Worm (Caenorhabditis elegans) whole organism, L4 larva: Measurements from ENCODE around the gene wrt-7.
"Not testable (repeated sequence)": the region's sequence is repeated elsewhere in the genome, so short reads cannot be mapped to it uniquely, and the experiment has no call there.

Experiments
- Y105C5A.15 ChIP-seq: fragments of 200-800 bp; sonication (Bioruptor generic); IDR thresholded peaks from 2 replicates; pipeline ENCODE4 v1.3.6; 2022; ENCODE audit warnings: missing genetic modification characterization, missing compliant biosample characterization
- Y48G9A.11 ChIP-seq: fragments of 200-800 bp; sonication (Bioruptor generic); IDR thresholded peaks from 2 replicates; pipeline ENCODE4 v1.3.6; 2022; ENCODE audit warnings: missing genetic modification reagents, missing genetic modification characterization, missing compliant biosample characterization
- Y75B8A.6 ChIP-seq: fragments of 200-800 bp; sonication (Bioruptor generic); IDR thresholded peaks from 2 replicates; pipeline ENCODE4 v1.3.6; 2022; ENCODE audit warnings: missing genetic modification reagents, missing genetic modification characterization, missing compliant biosample characterization
- ZK337.2 ChIP-seq: fragments of 200-800 bp; sonication (Bioruptor generic); IDR thresholded peaks from 2 replicates; pipeline ENCODE4 v1.3.6; 2022; ENCODE audit warnings: missing genetic modification reagents, missing genetic modification characterization, missing compliant biosample characterization
- arid-1 ChIP-seq: fragments of 200-800 bp; sonication (Bioruptor generic); conservative IDR thresholded peaks from 2 replicates; pipeline ENCODE4 v1.3.6; 2022; ENCODE audit warnings: missing genetic modification reagents, missing genetic modification characterization, missing compliant biosample characterization
- ctbp-1 ChIP-seq: fragments of 200-800 bp; sonication (Bioruptor generic); IDR thresholded peaks from 2 replicates; pipeline ENCODE4 v1.3.6; 2022; ENCODE audit warnings: missing genetic modification reagents, missing genetic modification characterization, missing compliant biosample characterization
- daf-16 ChIP-seq, 3 experiments: sonication (generic microtip); optimal IDR thresholded peaks; 2 replicates each; lab custom pipeline; 2016 to 2017; ENCODE audit warnings: missing genetic modification characterization in 3 of 3, missing genetic modification reagents in 3 of 3, mild to moderate bottlenecking in 2 of 3, missing compliant biosample characterization in 2 of 3, missing biosample characterization in 1 of 3, moderate library complexity in 1 of 3
- dmd-6 ChIP-seq: fragments of 200-800 bp; sonication (Bioruptor generic); IDR thresholded peaks from 2 replicates; pipeline ENCODE4 v1.3.6; 2022; ENCODE audit warnings: missing genetic modification reagents, missing genetic modification characterization, missing compliant biosample characterization
- dpl-1 ChIP-seq: fragments of 150-350 bp; optimal IDR thresholded peaks from 2 replicates; lab custom pipeline; 2014; ENCODE audit warnings: missing biosample characterization, missing genetic modification reagents, missing genetic modification characterization
- dve-1 ChIP-seq: sonication (generic microtip); optimal IDR thresholded peaks from 2 replicates; lab custom pipeline; 2017; ENCODE audit warnings: antibody characterized with exemption, mild to moderate bottlenecking, missing genetic modification characterization, missing compliant biosample characterization; ENCODE audit not compliant: insufficient read depth
- egl-43 ChIP-seq: fragments of 200-800 bp; sonication (Bioruptor generic); IDR thresholded peaks from 2 replicates; pipeline ENCODE4 v1.3.6; 2022; ENCODE audit warnings: missing genetic modification reagents, missing genetic modification characterization, missing compliant biosample characterization
- gei-8 ChIP-seq: fragments of 200-800 bp; sonication (Bioruptor generic); optimal IDR thresholded peaks from 2 replicates; lab custom pipeline; 2018; ENCODE audit warnings: mild to moderate bottlenecking, missing genetic modification characterization, missing compliant biosample characterization
- hlh-11 ChIP-seq: fragments of 200-800 bp; sonication (Bioruptor generic); optimal IDR thresholded peaks from 2 replicates; lab custom pipeline; 2018; ENCODE audit warnings: mild to moderate bottlenecking, missing genetic modification characterization, missing compliant biosample characterization
- lim-7 ChIP-seq: fragments of 200-800 bp; sonication (Bioruptor generic); IDR thresholded peaks from 2 replicates; pipeline ENCODE4 v1.3.6; 2022; ENCODE audit warnings: missing genetic modification characterization, missing compliant biosample characterization
- lin-1 ChIP-seq: fragments of 200-800 bp; sonication (Bioruptor generic); IDR thresholded peaks from 2 replicates; pipeline ENCODE4 v1.3.6; 2022; ENCODE audit warnings: missing genetic modification reagents, missing genetic modification characterization, missing compliant biosample characterization
- lin-13 ChIP-seq: fragments of 150-350 bp; optimal IDR thresholded peaks from 2 replicates; lab custom pipeline; 2014; ENCODE audit warnings: missing biosample characterization, missing genetic modification reagents, missing genetic modification characterization
- madf-5 ChIP-seq, 2 experiments: fragments of 200-800 bp; sonication (Bioruptor generic); IDR thresholded peaks; 2 replicates each; pipeline ENCODE4 v1.3.6; 2022; ENCODE audit warnings: missing compliant biosample characterization in 2 of 2, missing genetic modification characterization in 2 of 2
- mdl-1 ChIP-seq, 2 experiments: fragments of 150-350 bp in 1 of 2; sonication (generic microtip) in 1 of 2; optimal IDR thresholded peaks; 2 replicates each; lab custom pipeline; 2014 to 2017; ENCODE audit warnings: missing biosample characterization in 2 of 2, missing genetic modification characterization in 2 of 2
- mdt-29 ChIP-seq: fragments of 200-800 bp; sonication (Bioruptor generic); IDR thresholded peaks from 2 replicates; pipeline ENCODE4 v1.3.6; 2022; ENCODE audit warnings: missing genetic modification reagents, missing genetic modification characterization, missing compliant biosample characterization
- nhr-10 ChIP-seq: fragments of 150-350 bp; optimal IDR thresholded peaks from 2 replicates; lab custom pipeline; 2014; ENCODE audit warnings: missing biosample characterization, missing genetic modification characterization
- nhr-102 ChIP-seq: sonication (generic microtip); optimal IDR thresholded peaks from 2 replicates; lab custom pipeline; 2016; ENCODE audit warnings: mild to moderate bottlenecking, missing genetic modification characterization, moderate library complexity, missing compliant biosample characterization
- nhr-25 ChIP-seq: sonication (generic microtip); optimal IDR thresholded peaks from 2 replicates; lab custom pipeline; 2017; ENCODE audit warnings: missing genetic modification characterization, mild to moderate bottlenecking, missing compliant biosample characterization, antibody characterized with exemption, moderate library complexity, borderline replicate concordance; ENCODE audit not compliant: insufficient read depth
- nhr-28 ChIP-seq: fragments of 150-350 bp; optimal IDR thresholded peaks from 2 replicates; lab custom pipeline; 2014; ENCODE audit warnings: missing biosample characterization, missing genetic modification characterization
- nhr-48 ChIP-seq: sonication (generic microtip); optimal IDR thresholded peaks from 2 replicates; lab custom pipeline; 2016; ENCODE audit warnings: mild to moderate bottlenecking, missing genetic modification characterization, missing compliant biosample characterization
- nhr-77 ChIP-seq: fragments of 150-350 bp; optimal IDR thresholded peaks from 2 replicates; lab custom pipeline; 2014; ENCODE audit warnings: missing biosample characterization, missing genetic modification characterization
- pha-4 ChIP-seq, 2 experiments: fragments of 150-350 bp in 1 of 2; fragments of 200-800 bp in 1 of 2; sonication (Bioruptor generic) in 1 of 2; IDR thresholded peaks in 1 of 2; optimal IDR thresholded peaks in 1 of 2; 2 replicates each; pipeline versions ENCODE4 v1.3.6 to Lab custom; 2014 to 2022; ENCODE audit warnings: missing genetic modification characterization in 2 of 2, missing genetic modification reagents in 2 of 2, missing biosample characterization in 1 of 2, missing compliant biosample characterization in 1 of 2
- php-3 ChIP-seq: fragments of 200-800 bp; sonication (Bioruptor generic); IDR thresholded peaks from 2 replicates; pipeline ENCODE4 v1.3.6; 2022; ENCODE audit warnings: missing genetic modification reagents, missing genetic modification characterization, missing compliant biosample characterization
- pqm-1 ChIP-seq: sonication (generic microtip); optimal IDR thresholded peaks from 2 replicates; lab custom pipeline; 2017; ENCODE audit warnings: missing biosample characterization, missing genetic modification characterization
- set-16 ChIP-seq: fragments of 200-800 bp; sonication (Bioruptor generic); IDR thresholded peaks from 2 replicates; pipeline ENCODE4 v1.3.6; 2022; ENCODE audit warnings: missing genetic modification reagents, missing genetic modification characterization, missing compliant biosample characterization
- snpc-1.2 ChIP-seq: fragments of 200-800 bp; sonication (Bioruptor generic); IDR thresholded peaks from 2 replicates; pipeline ENCODE4 v1.3.6; 2022; ENCODE audit warnings: missing genetic modification reagents, missing genetic modification characterization, missing compliant biosample characterization
- tra-1 ChIP-seq: fragments of 200-800 bp; sonication (Bioruptor generic); IDR thresholded peaks from 2 replicates; pipeline ENCODE4 v1.3.6; 2022; ENCODE audit warnings: missing genetic modification reagents, missing genetic modification characterization, missing compliant biosample characterization
- unc-39 ChIP-seq: sonication (generic microtip); optimal IDR thresholded peaks from 2 replicates; lab custom pipeline; 2017; ENCODE audit warnings: missing biosample characterization, missing genetic modification characterization
- vab-7 ChIP-seq: fragments of 200-800 bp; sonication (Bioruptor generic); IDR thresholded peaks from 2 replicates; pipeline ENCODE4 v1.3.6; 2022; ENCODE audit warnings: missing genetic modification reagents, missing genetic modification characterization, missing compliant biosample characterization
- ztf-7 ChIP-seq: fragments of 150-350 bp; optimal IDR thresholded peaks from 2 replicates; lab custom pipeline; 2014; ENCODE audit warnings: missing biosample characterization, missing genetic modification characterization

Gene wrt-7

DNA sequence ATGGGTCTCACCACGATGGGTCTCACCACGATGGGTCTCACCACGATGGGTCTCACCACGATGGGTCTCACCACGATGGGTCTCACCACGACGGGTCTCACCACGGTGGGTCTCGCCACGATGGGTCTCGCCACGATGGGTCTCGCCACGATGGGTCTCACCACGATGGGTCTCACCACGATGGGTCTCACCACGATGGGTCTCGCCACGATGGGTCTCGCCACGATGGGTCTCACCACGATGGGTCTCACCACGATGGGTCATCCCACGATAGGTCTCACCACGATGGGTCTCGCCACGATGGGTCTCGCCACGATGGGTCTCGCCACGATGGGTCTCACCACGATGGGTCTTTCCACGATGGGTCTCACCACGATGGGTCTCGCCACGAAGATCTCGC is 15.4 kb downstream of the wrt-7 start:
- TF ChIP-seq egl-43 (GFP tag; lab: Robert Waterston, UW) (0 out of 2 replicates have a peak, but pooled peaks have one; percentile 21), snpc-1.2 (GFP tag; lab: Robert Waterston, UW) (0 out of 2 replicates have a peak, but pooled peaks have one; percentile 12), set-16 (GFP tag; lab: Robert Waterston, UW) (peak; percentile 82)

DNA sequence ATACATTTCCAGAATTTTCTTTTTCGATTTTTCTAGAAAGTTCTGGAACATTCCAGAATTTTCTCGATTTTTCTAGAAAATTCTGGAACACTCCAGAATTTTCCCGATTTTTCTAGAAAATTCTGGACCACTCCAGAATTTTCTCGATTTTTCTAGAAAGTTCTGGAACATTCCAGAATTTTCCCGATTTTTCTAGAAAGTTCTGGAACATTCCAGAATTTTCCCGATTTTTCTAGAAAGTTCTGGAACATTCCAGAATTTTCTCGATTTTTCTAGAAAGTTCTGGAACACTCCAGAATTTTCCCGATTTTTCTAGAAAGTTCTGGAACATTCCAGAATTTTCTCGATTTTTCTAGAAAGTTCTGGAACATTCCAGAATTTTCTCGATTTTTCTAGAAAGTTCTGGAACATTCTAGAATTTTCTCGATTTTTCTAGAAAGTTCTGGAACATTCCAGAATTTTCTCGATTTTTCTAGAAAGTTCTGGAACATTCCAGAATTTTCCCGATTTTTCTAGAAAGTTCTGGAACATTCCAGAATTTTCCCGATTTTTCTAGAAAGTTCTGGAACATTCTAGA is 16.5 kb downstream of the wrt-7 start:
- TF ChIP-seq arid-1 (GFP tag; lab: Robert Waterston, UW) (peak; percentile 76; the same call in 1 of the 2 replicates), ctbp-1 (GFP tag; lab: Robert Waterston, UW) (peak; percentile 57; the same call in 1 of the 2 replicates), Y105C5A.15 (0 out of 2 replicates have a peak, but pooled peaks have one; percentile 30), madf-5 (GFP tag; IDR thresholded peaks at IDR 0.05; lab: Robert Waterston, UW) (0 out of 4 replicates have a peak, but pooled peaks of 1 of the 2 experiments have one; percentile 63), vab-7 (GFP tag; lab: Robert Waterston, UW) (peak; percentile 51; the same call in 1 of the 2 replicates), snpc-1.2 (GFP tag; lab: Robert Waterston, UW) (peak; percentile 59; the same call in 1 of the 2 replicates), pha-4 (GFP tag; IDR thresholded peaks at IDR 0.05; lab: Robert Waterston, UW) (peak; percentile 74; the same call in 1 of the 2 replicates), egl-43 (GFP tag; lab: Robert Waterston, UW) (0 out of 2 replicates have a peak, but pooled peaks have one; percentile 24), lin-1 (GFP tag; lab: Robert Waterston, UW) (0 out of 2 replicates have a peak, but pooled peaks have one; percentile 57), Y75B8A.6 (GFP tag; lab: Robert Waterston, UW) (0 out of 2 replicates have a peak, but pooled peaks have one; percentile 46), lim-7 (GFP tag; lab: Robert Waterston, UW) (peak; percentile 73), Y48G9A.11 (GFP tag; lab: Robert Waterston, UW) (0 out of 2 replicates have a peak, but pooled peaks have one; percentile 60), mdt-29 (GFP tag; lab: Robert Waterston, UW) (peak; percentile 86)
- TF ChIP-seq pha-4 (tag; optimal IDR thresholded peaks at IDR 0.05; lab: Kevin White, UChicago), result not testable (repeated sequence)

DNA sequence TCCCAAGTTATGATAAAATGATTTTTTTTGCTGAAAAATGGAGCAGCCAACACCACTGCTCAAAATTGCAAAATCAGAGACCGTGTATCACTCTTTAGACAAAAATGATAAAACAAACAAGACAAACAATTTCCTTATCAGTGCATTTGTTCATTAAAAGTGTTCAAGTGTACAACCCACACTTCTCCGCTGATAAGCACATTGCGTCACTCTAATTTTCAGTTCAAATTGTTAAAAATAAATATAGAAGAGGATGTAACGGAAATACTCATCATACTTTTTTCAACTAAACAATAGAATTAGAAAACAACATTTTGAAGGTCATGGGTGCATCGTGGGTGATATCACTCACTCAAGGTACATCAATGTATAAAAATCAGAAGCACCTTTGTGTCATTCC is 18.7 kb downstream of the wrt-7 start, which contains the start of gene nhr-291:
Gene nhr-291, plus strand, starts transcription at position 324 of the 400 bp plus-strand sequence.
- TF ChIP-seq php-3 (no peak), nhr-25 (no peak), nhr-48 (tag; lab: Kevin White, UChicago) (peak; percentile 59), dve-1 (tag; lab: Kevin White, UChicago) (peak; percentile 80), pqm-1 (tag; lab: Kevin White, UChicago) (peak; percentile 98), nhr-102 (no peak), ztf-7 (tag; lab: Kevin White, UChicago) (no peak), nhr-28 (tag; lab: Kevin White, UChicago) (peak; percentile 96), dmd-6 (GFP tag; lab: Robert Waterston, UW) (peak; percentile 97), nhr-10 (tag; lab: Kevin White, UChicago) (peak; percentile 31), snpc-1.2 (GFP tag; lab: Robert Waterston, UW) (no peak), tra-1 (peak; percentile 56; the same call in 1 of the 2 replicates), nhr-77 (tag; lab: Kevin White, UChicago) (peak; percentile 96), hlh-11 (peak; percentile 77), unc-39 (tag; lab: Kevin White, UChicago) (no peak), ZK337.2 (GFP tag; lab: Robert Waterston, UW) (no peak), gei-8 (no peak), madf-5 (GFP tag; IDR thresholded peaks at IDR 0.05; lab: Robert Waterston, UW) (no peak), lin-1 (GFP tag; lab: Robert Waterston, UW) (peak; percentile 85), lin-13 (GFP tag; lab: Kevin White, UChicago) (no peak), daf-16 (GFP tag; optimal IDR thresholded peaks at IDR 0.05; lab: Kevin White, UChicago) (peak in 1 of 2 experiments; percentile 2), daf-16 (tag; optimal IDR thresholded peaks at IDR 0.05; lab: Kevin White, UChicago) (peak; percentile 97), mdl-1 (tag; optimal IDR thresholded peaks at IDR 0.05; lab: Kevin White, UChicago) (peak in 1 of 2 experiments; percentile 30), dpl-1 (no peak)
